Fruit fly (Drosophila melanogaster) whole organism, embryonic: ENCODE measurements around the gene CG18675.

Source experiments
- Atf-2 ChIP-seq: fragments of 200-800 bp; sonication (Bioruptor generic); optimal IDR thresholded peaks from 2 replicates; lab custom pipeline; 2016; ENCODE audit warnings: missing biosample characterization, missing genetic modification characterization
- Awh ChIP-seq: fragments of 200-800 bp; sonication (Bioruptor generic); IDR thresholded peaks from 2 replicates; pipeline ENCODE4, ENCODE4 v1.3.6; 2022; ENCODE audit warnings: missing biosample characterization, missing genetic modification characterization
- CG10147 ChIP-seq: fragments of 200-800 bp; sonication (Bioruptor generic); optimal IDR thresholded peaks from 2 replicates; lab custom pipeline; 2019; ENCODE audit warnings: missing biosample characterization, mild to moderate bottlenecking, missing genetic modification characterization, moderate library complexity
- CG11085 ChIP-seq: fragments of 200-800 bp; sonication (Bioruptor generic); IDR thresholded peaks from 2 replicates; pipeline ENCODE4 v1.3.6; 2022; ENCODE audit warnings: missing biosample characterization, missing genetic modification characterization
- CG11093 ChIP-seq: fragments of 200-800 bp; sonication (Bioruptor generic); IDR thresholded peaks from 3 replicates; pipeline ENCODE4 v1.3.6; 2022; ENCODE audit warnings: missing biosample characterization, missing genetic modification characterization
- CG13894 ChIP-seq: fragments of 200-800 bp; sonication (Bioruptor generic); optimal IDR thresholded peaks from 3 replicates; lab custom pipeline; 2018; ENCODE audit warnings: missing biosample characterization, mild to moderate bottlenecking, missing genetic modification characterization, moderate library complexity
- CG15011 ChIP-seq: fragments of 200-800 bp; sonication (Bioruptor generic); optimal IDR thresholded peaks from 3 replicates; lab custom pipeline; 2018; ENCODE audit warnings: missing biosample characterization, mild to moderate bottlenecking, missing genetic modification characterization
- CG16863 ChIP-seq: fragments of 200-800 bp; sonication (Bioruptor generic); optimal IDR thresholded peaks from 3 replicates; lab custom pipeline; 2016; ENCODE audit warnings: missing biosample characterization, missing genetic modification characterization
- CG18599 ChIP-seq: fragments of 200-800 bp; sonication (Bioruptor generic); optimal IDR thresholded peaks from 3 replicates; lab custom pipeline; 2017; ENCODE audit warnings: missing biosample characterization, missing genetic modification characterization, mild to moderate bottlenecking, moderate library complexity, missing genetic modification reagents
- CG2875 ChIP-seq: fragments of 200-800 bp; sonication (Bioruptor generic); optimal IDR thresholded peaks from 2 replicates; lab custom pipeline; 2017; ENCODE audit warnings: missing biosample characterization, mild to moderate bottlenecking, missing genetic modification characterization, missing genetic modification reagents
- CG31224 ChIP-seq: fragments of 200-800 bp; sonication (Bioruptor generic); IDR thresholded peaks from 2 replicates; pipeline ENCODE4 v1.3.6; 2022; ENCODE audit warnings: missing biosample characterization, missing genetic modification characterization
- CG31388 ChIP-seq: fragments of 200-800 bp; sonication (Bioruptor generic); optimal IDR thresholded peaks from 2 replicates; lab custom pipeline; 2016; ENCODE audit warnings: missing biosample characterization, missing genetic modification characterization
- CG4404 ChIP-seq: fragments of 200-800 bp; sonication (Bioruptor generic); IDR thresholded peaks from 2 replicates; pipeline ENCODE4 v1.3.6; 2022; ENCODE audit warnings: missing biosample characterization, missing genetic modification characterization
- CG4617 ChIP-seq: fragments of 200-800 bp; sonication (Bioruptor generic); optimal IDR thresholded peaks from 3 replicates; lab custom pipeline; 2016; ENCODE audit warnings: missing biosample characterization, missing genetic modification characterization, borderline replicate concordance
- CG7928 ChIP-seq: fragments of 200-800 bp; sonication (Bioruptor generic); optimal IDR thresholded peaks from 2 replicates; lab custom pipeline; 2017; ENCODE audit warnings: missing biosample characterization, mild to moderate bottlenecking, missing genetic modification characterization
- CG8281 ChIP-seq: fragments of 200-800 bp; sonication (Bioruptor generic); optimal IDR thresholded peaks from 2 replicates; lab custom pipeline; 2018; ENCODE audit warnings: missing biosample characterization, mild to moderate bottlenecking, missing genetic modification characterization, moderate library complexity
- CG8290 ChIP-seq, 3 experiments: fragments of 200-800 bp; sonication (Bioruptor generic); optimal IDR thresholded peaks; 2 replicates each; lab custom pipeline; 2016 to 2019; ENCODE audit warnings: missing biosample characterization in 3 of 3, missing genetic modification characterization in 3 of 3, mild to moderate bottlenecking in 2 of 3, moderate library complexity in 1 of 3
- CG9817 ChIP-seq: fragments of 200-800 bp; sonication (Bioruptor generic); optimal IDR thresholded peaks from 2 replicates; lab custom pipeline; 2018; ENCODE audit warnings: missing biosample characterization, mild to moderate bottlenecking, missing genetic modification characterization, moderate library complexity
- Chrac-16 ChIP-seq: fragments of 200-800 bp; sonication (Bioruptor generic); optimal IDR thresholded peaks from 3 replicates; lab custom pipeline; 2016; ENCODE audit warnings: missing biosample characterization, missing genetic modification characterization
- D19A ChIP-seq: fragments of 200-800 bp; optimal IDR thresholded peaks from 3 replicates; lab custom pipeline; 2019; ENCODE audit warnings: missing biosample characterization, mild to moderate bottlenecking, missing genetic modification characterization, moderate library complexity
- Deaf1 ChIP-seq: fragments of 200-800 bp; optimal IDR thresholded peaks from 3 replicates; lab custom pipeline; 2019; ENCODE audit warnings: missing biosample characterization, mild to moderate bottlenecking, missing genetic modification characterization, moderate library complexity
- Dfd ChIP-seq, 2 experiments: fragments of >200 bp; optimal IDR thresholded peaks; 2 replicates each; lab custom pipeline; 2017; ENCODE audit warnings: missing biosample characterization in 2 of 2, missing genetic modification characterization in 2 of 2
- Dref ChIP-seq: fragments of 200-800 bp; sonication (Bioruptor generic); IDR thresholded peaks from 2 replicates; pipeline ENCODE4 v1.3.6; 2022; ENCODE audit warnings: missing biosample characterization, missing genetic modification characterization
- Ets65A ChIP-seq: fragments of 200-800 bp; sonication (Bioruptor generic); peaks from one replicate; lab custom pipeline; 2016; ENCODE audit warnings: missing biosample characterization, missing genetic modification characterization
- HmgZ ChIP-seq: fragments of 200-800 bp; sonication (Bioruptor generic); optimal IDR thresholded peaks from 2 replicates; lab custom pipeline; 2018; ENCODE audit warnings: missing biosample characterization, mild to moderate bottlenecking, missing genetic modification characterization
- Hr39 ChIP-seq: fragments of >200 bp; optimal IDR thresholded peaks from 2 replicates; lab custom pipeline; 2017
- Hr78 ChIP-seq, 2 experiments: fragments of 200-800 bp in 1 of 2; fragments of >200 bp in 1 of 2; sonication (Bioruptor generic) in 1 of 2; optimal IDR thresholded peaks; 2 replicates each; lab custom pipeline; 2017 to 2019; ENCODE audit warnings: missing biosample characterization in 2 of 2, missing genetic modification characterization in 2 of 2, mild to moderate bottlenecking in 1 of 2, moderate library complexity in 1 of 2
- Med ChIP-seq: fragments of 200-800 bp; sonication (Bioruptor generic); peaks from one replicate; lab custom pipeline; 2016; ENCODE audit warnings: missing biosample characterization, missing genetic modification characterization, mild to moderate bottlenecking, inconsistent platforms, moderate library complexity
- Mrtf ChIP-seq: fragments of 200-800 bp; sonication (Bioruptor generic); IDR thresholded peaks from 3 replicates; pipeline ENCODE4 v1.3.6; 2022; ENCODE audit warnings: missing biosample characterization, missing genetic modification characterization
- Trl ChIP-seq, 3 experiments: fragments of >200 bp in 2 of 3; fragments of 200-800 bp in 1 of 3; sonication (Bioruptor generic) in 1 of 3; optimal IDR thresholded peaks; 2 replicates in 1 of 3; 3 replicates in 2 of 3; lab custom pipeline; 2016 to 2017; ENCODE audit warnings: missing biosample characterization in 1 of 3, missing genetic modification characterization in 1 of 3
- abd-A ChIP-seq: fragments of 200-800 bp; sonication (Bioruptor generic); optimal IDR thresholded peaks from 3 replicates; lab custom pipeline; 2019; ENCODE audit warnings: missing biosample characterization, mild to moderate bottlenecking, missing genetic modification characterization, moderate library complexity
- aop ChIP-seq: fragments of 200-800 bp; sonication (Bioruptor generic); IDR thresholded peaks from 2 replicates; pipeline ENCODE4 v1.3.6; 2022; ENCODE audit warnings: missing biosample characterization, missing genetic modification characterization
- cato ChIP-seq: fragments of 200-800 bp; sonication (Bioruptor generic); optimal IDR thresholded peaks from 2 replicates; lab custom pipeline; 2016; ENCODE audit warnings: missing biosample characterization, missing genetic modification characterization, borderline replicate concordance
- chif ChIP-seq, 2 experiments: fragments of 200-800 bp; sonication (Bioruptor generic); optimal IDR thresholded peaks; 3 replicates each; lab custom pipeline; 2016; ENCODE audit warnings: missing biosample characterization in 2 of 2, missing genetic modification characterization in 2 of 2
- ci ChIP-seq: fragments of 200-800 bp; sonication (Bioruptor generic); IDR thresholded peaks from 3 replicates; pipeline ENCODE4 v1.3.6; 2022; ENCODE audit warnings: missing biosample characterization, missing genetic modification characterization
- jumu ChIP-seq: fragments of 200-800 bp; sonication (Bioruptor generic); optimal IDR thresholded peaks from 3 replicates; lab custom pipeline; 2016; ENCODE audit warnings: missing biosample characterization, missing genetic modification characterization
- kay ChIP-seq: fragments of 200-800 bp; sonication (Bioruptor generic); optimal IDR thresholded peaks from 2 replicates; lab custom pipeline; 2016; ENCODE audit warnings: missing biosample characterization, missing genetic modification characterization
- odd ChIP-seq: fragments of 200-800 bp; sonication (Bioruptor generic); optimal IDR thresholded peaks from 2 replicates; lab custom pipeline; 2017; ENCODE audit warnings: missing biosample characterization, mild to moderate bottlenecking, missing genetic modification characterization
- p53 ChIP-seq: fragments of 200-800 bp; sonication (Bioruptor generic); optimal IDR thresholded peaks from 2 replicates; lab custom pipeline; 2016; ENCODE audit warnings: missing biosample characterization, missing genetic modification characterization
- prd ChIP-seq, 3 experiments: fragments of >200 bp in 2 of 3; fragments of 200-800 bp in 1 of 3; sonication (Bioruptor generic) in 1 of 3; optimal IDR thresholded peaks in 2 of 3; IDR thresholded peaks in 1 of 3; 2 replicates in 2 of 3; 3 replicates in 1 of 3; pipeline versions ENCODE4 v1.3.6 to Lab custom; 2017 to 2022; ENCODE audit warnings: missing biosample characterization in 1 of 3, missing genetic modification characterization in 1 of 3
- pzg ChIP-seq: fragments of 200-800 bp; sonication (Bioruptor generic); optimal IDR thresholded peaks from 3 replicates; lab custom pipeline; 2018; ENCODE audit warnings: missing biosample characterization, mild to moderate bottlenecking, missing genetic modification characterization, moderate library complexity
- rib ChIP-seq: fragments of 200-800 bp; sonication (Bioruptor generic); IDR thresholded peaks from 2 replicates; pipeline ENCODE4 v1.3.6; 2022; ENCODE audit warnings: missing biosample characterization, missing genetic modification characterization
- scrt ChIP-seq: fragments of 200-800 bp; sonication (Bioruptor generic); optimal IDR thresholded peaks from 2 replicates; lab custom pipeline; 2018; ENCODE audit warnings: missing biosample characterization, mild to moderate bottlenecking, missing genetic modification characterization, moderate library complexity
- sens ChIP-seq: fragments of 200-800 bp; sonication (Bioruptor generic); peaks from one replicate; lab custom pipeline; 2016; ENCODE audit warnings: missing biosample characterization, missing genetic modification characterization
- slou ChIP-seq: fragments of 200-800 bp; sonication (Bioruptor generic); optimal IDR thresholded peaks from 3 replicates; lab custom pipeline; 2016; ENCODE audit warnings: missing biosample characterization, missing genetic modification characterization
- sr ChIP-seq: fragments of 200-800 bp; sonication (Bioruptor generic); IDR thresholded peaks from 3 replicates; pipeline ENCODE4 v1.3.6; 2022; ENCODE audit warnings: missing biosample characterization, missing genetic modification characterization
- tll ChIP-seq, 2 experiments: fragments of 200-800 bp in 1 of 2; fragments of >200 bp in 1 of 2; sonication (Bioruptor generic) in 1 of 2; optimal IDR thresholded peaks; 2 replicates each; lab custom pipeline; 2017 to 2019; ENCODE audit warnings: missing biosample characterization in 2 of 2, missing genetic modification characterization in 2 of 2, mild to moderate bottlenecking in 1 of 2, moderate library complexity in 1 of 2
- toy ChIP-seq: fragments of 200-800 bp; sonication (Bioruptor generic); IDR thresholded peaks from 2 replicates; pipeline ENCODE4 v1.3.6; 2022; ENCODE audit warnings: missing biosample characterization, missing genetic modification characterization
- vfl ChIP-seq: fragments of 200-800 bp; sonication (Bioruptor generic); optimal IDR thresholded peaks from 2 replicates; lab custom pipeline; 2016; ENCODE audit warnings: missing biosample characterization, missing genetic modification characterization

The CG18675 gene

dm6 chr3L:4236097-4236572, 62.5 kb downstream of the CG18675 start, which contains the start of gene ImpL2:
ImpL2 (minus strand) TSS chr3L:4236147.
- TF ChIP-seq scrt (peak; percentile 79), cato (no peak), abd-A (tag; lab: Kevin White, UChicago) (peak; percentile 45), jumu (GFP tag; lab: Kevin White, UChicago) (no peak), CG8281 (tag; lab: Kevin White, UChicago) (peak; percentile 79), Med (GFP tag; lab: Kevin White, UChicago) (peak; percentile 36), CG13894 (peak; percentile 91), Deaf1 (tag; lab: Kevin White, UChicago) (peak; percentile 93), CG4617 (GFP tag; lab: Kevin White, UChicago) (no peak), CG11085 (no peak)

dm6 chr3L:4238195-4238594, 64.5 kb downstream of the CG18675 start:
- TF ChIP-seq Chrac-16 (GFP tag; lab: Kevin White, UChicago), result no peak
- TF ChIP-seq pzg, result no peak
- TF ChIP-seq CG10147, result no peak
- no peak for TF ChIP-seq odd (GFP tag; lab: Kevin White, UChicago)
- TF ChIP-seq Dfd (GFP tag; optimal IDR thresholded peaks at IDR 0.05; lab: Kevin White, UChicago), result no peak
- TF ChIP-seq kay (GFP tag; lab: Kevin White, UChicago), result no peak
- TF ChIP-seq CG16863, result no peak
- TF ChIP-seq ci (GFP tag; lab: Robert Waterston, UW), result peak; percentile 3; the same call in 1 of the 3 replicates
- TF ChIP-seq rib (GFP tag; lab: Robert Waterston, UW), result no peak
- peak; percentile 12; the same call in 1 of the 2 replicates for TF ChIP-seq CG4404 (GFP tag; lab: Robert Waterston, UW)
- no peak for TF ChIP-seq HmgZ (tag; lab: Kevin White, UChicago)
- no peak for TF ChIP-seq prd (optimal IDR thresholded peaks at IDR 0.05; lab: Kevin White, UChicago)
- TF ChIP-seq prd (GFP tag; IDR thresholded peaks at IDR 0.05; lab: Robert Waterston, UW), result no peak
- 0 out of 2 replicates have a peak, but pooled peaks have one; percentile 3 for TF ChIP-seq aop (GFP tag; lab: Robert Waterston, UW)
- no peak for TF ChIP-seq vfl
- TF ChIP-seq p53 (GFP tag; lab: Kevin White, UChicago), result no peak
- no peak for TF ChIP-seq CG8290 (GFP tag; optimal IDR thresholded peaks at IDR 0.05; lab: Kevin White, UChicago)
- TF ChIP-seq CG8290 (tag; optimal IDR thresholded peaks at IDR 0.05; lab: Kevin White, UChicago), result no peak
- TF ChIP-seq sr, result 0 out of 3 replicates have a peak, but pooled peaks have one; percentile 4
- no peak for TF ChIP-seq CG31388 (GFP tag; lab: Kevin White, UChicago)
- no peak for TF ChIP-seq chif (GFP tag; optimal IDR thresholded peaks at IDR 0.05; lab: Kevin White, UChicago)
- no peak; the same call in 1 of the 2 replicates for TF ChIP-seq Dref (GFP tag; lab: Robert Waterston, UW)
- no peak for TF ChIP-seq CG11093 (GFP tag; lab: Robert Waterston, UW)
- no peak for TF ChIP-seq CG15011 (GFP tag; lab: Kevin White, UChicago)
- TF ChIP-seq CG2875 (GFP tag; lab: Kevin White, UChicago), result no peak
- TF ChIP-seq Atf-2 (GFP tag; lab: Kevin White, UChicago), result no peak
- TF ChIP-seq CG18599, result no peak
- TF ChIP-seq D19A, result no peak
- TF ChIP-seq CG7928, result no peak
- no peak for TF ChIP-seq slou (GFP tag; lab: Kevin White, UChicago)
- TF ChIP-seq CG31224 (GFP tag; lab: Robert Waterston, UW), result no peak
- peak; percentile 59 for TF ChIP-seq sens (GFP tag; lab: Kevin White, UChicago)
- TF ChIP-seq CG9817, result no peak
- TF ChIP-seq Hr78 (GFP tag; optimal IDR thresholded peaks at IDR 0.05; lab: Kevin White, UChicago), result no peak
- TF ChIP-seq Awh (GFP tag; lab: Robert Waterston, UW), result no peak
- TF ChIP-seq toy, result no peak
- no peak for TF ChIP-seq Mrtf (GFP tag; lab: Robert Waterston, UW)
- TF ChIP-seq tll (GFP tag; optimal IDR thresholded peaks at IDR 0.05; lab: Kevin White, UChicago), result no peak
- no peak for TF ChIP-seq Hr39
- peak; percentile 58 for TF ChIP-seq Ets65A (GFP tag; lab: Kevin White, UChicago)
- no peak for TF ChIP-seq Trl (optimal IDR thresholded peaks at IDR 0.05; lab: Kevin White, UChicago)
- no peak for TF ChIP-seq Trl (GFP tag; optimal IDR thresholded peaks at IDR 0.05; lab: Kevin White, UChicago)
